Fruit fly (Drosophila melanogaster) whole organism, embryonic: ENCODE measurements around the gene wds.
A peak's percentile ranks its signal among the peaks of the same experiment; 100 is the strongest.

Experiments
- Abd-B ChIP-seq: fragments of 200-800 bp; sonication (Bioruptor generic); optimal IDR thresholded peaks from 2 replicates; lab custom pipeline; 2018; ENCODE audit warnings: missing biosample characterization, mild to moderate bottlenecking, missing genetic modification characterization, moderate library complexity
- Aef1 ChIP-seq: fragments of 200-800 bp; sonication (Bioruptor generic); IDR thresholded peaks from 3 replicates; pipeline ENCODE4 v1.3.6; 2022; ENCODE audit warnings: missing biosample characterization, missing genetic modification characterization
- BEAF-32 ChIP-seq: fragments of 200-800 bp; sonication (Bioruptor generic); optimal IDR thresholded peaks from 3 replicates; lab custom pipeline; 2017; ENCODE audit warnings: missing biosample characterization, missing genetic modification characterization, mild to moderate bottlenecking, moderate library complexity, missing genetic modification reagents
- CG10654 ChIP-seq: fragments of 200-800 bp; sonication (Bioruptor generic); optimal IDR thresholded peaks from 2 replicates; lab custom pipeline; 2016; ENCODE audit warnings: missing biosample characterization, missing genetic modification characterization
- CG11696 ChIP-seq: fragments of 200-800 bp; sonication (Bioruptor generic); IDR thresholded peaks from 2 replicates; pipeline ENCODE4 v1.3.6; 2022; ENCODE audit warnings: missing biosample characterization, missing genetic modification characterization
- CG12744 ChIP-seq: fragments of 200-800 bp; sonication (Bioruptor generic); optimal IDR thresholded peaks from 2 replicates; lab custom pipeline; 2016; ENCODE audit warnings: missing biosample characterization, missing genetic modification characterization
- CG12769 ChIP-seq: fragments of 200-800 bp; sonication (Bioruptor generic); optimal IDR thresholded peaks from 2 replicates; lab custom pipeline; 2019; ENCODE audit warnings: missing biosample characterization, mild to moderate bottlenecking, missing genetic modification characterization, moderate library complexity
- CG15269 ChIP-seq: fragments of 200-800 bp; sonication (Bioruptor generic); optimal IDR thresholded peaks from 2 replicates; lab custom pipeline; 2018; ENCODE audit warnings: missing biosample characterization, mild to moderate bottlenecking, missing genetic modification characterization, moderate library complexity
- CG15479 ChIP-seq: fragments of 200-800 bp; sonication (Bioruptor generic); optimal IDR thresholded peaks from 3 replicates; lab custom pipeline; 2019; ENCODE audit warnings: missing biosample characterization, mild to moderate bottlenecking, missing genetic modification characterization, moderate library complexity
- CG2712 ChIP-seq: fragments of 200-800 bp; optimal IDR thresholded peaks from 3 replicates; lab custom pipeline; 2019; ENCODE audit warnings: missing biosample characterization, mild to moderate bottlenecking, missing genetic modification characterization, moderate library complexity
- CG31441 ChIP-seq: fragments of 200-800 bp; sonication (Bioruptor generic); IDR thresholded peaks from 2 replicates; pipeline ENCODE4 v1.3.6; 2022; ENCODE audit warnings: missing biosample characterization, missing genetic modification characterization
- CG3163 ChIP-seq: fragments of 200-800 bp; sonication (Bioruptor generic); optimal IDR thresholded peaks from 3 replicates; lab custom pipeline; 2016; ENCODE audit warnings: missing biosample characterization, missing genetic modification characterization
- CG32772 ChIP-seq: fragments of 200-800 bp; sonication (Bioruptor generic); IDR thresholded peaks from 2 replicates; pipeline ENCODE4 v1.3.6; 2022; ENCODE audit warnings: missing biosample characterization, missing genetic modification characterization
- CG3281 ChIP-seq: fragments of 200-800 bp; sonication (Bioruptor generic); optimal IDR thresholded peaks from 3 replicates; lab custom pipeline; 2017; ENCODE audit warnings: missing biosample characterization, mild to moderate bottlenecking, missing genetic modification characterization
- CG7556 ChIP-seq: fragments of 200-800 bp; sonication (Bioruptor generic); optimal IDR thresholded peaks from 2 replicates; lab custom pipeline; 2017; ENCODE audit warnings: missing biosample characterization, mild to moderate bottlenecking, missing genetic modification characterization
- CG7839 ChIP-seq: fragments of 200-800 bp; sonication (Bioruptor generic); optimal IDR thresholded peaks from 3 replicates; lab custom pipeline; 2018; ENCODE audit warnings: missing biosample characterization, mild to moderate bottlenecking, missing genetic modification characterization, moderate library complexity
- CG8281 ChIP-seq: fragments of 200-800 bp; sonication (Bioruptor generic); optimal IDR thresholded peaks from 2 replicates; lab custom pipeline; 2018; ENCODE audit warnings: missing biosample characterization, mild to moderate bottlenecking, missing genetic modification characterization, moderate library complexity
- CG8290 ChIP-seq, 3 experiments: fragments of 200-800 bp; sonication (Bioruptor generic); optimal IDR thresholded peaks; 2 replicates each; lab custom pipeline; 2016 to 2019; ENCODE audit warnings: missing biosample characterization in 3 of 3, missing genetic modification characterization in 3 of 3, mild to moderate bottlenecking in 2 of 3, moderate library complexity in 1 of 3
- CG9215 ChIP-seq: fragments of 200-800 bp; sonication (Bioruptor generic); IDR thresholded peaks from 2 replicates; pipeline ENCODE4 v1.3.6; 2022; ENCODE audit warnings: missing biosample characterization, missing genetic modification characterization
- CG9609 ChIP-seq: fragments of 200-800 bp; sonication (Bioruptor generic); optimal IDR thresholded peaks from 3 replicates; lab custom pipeline; 2016; ENCODE audit warnings: missing biosample characterization, missing genetic modification characterization
- CkIIα-i1 ChIP-seq: fragments of 200-800 bp; sonication (Bioruptor generic); IDR thresholded peaks from 2 replicates; pipeline ENCODE4 v1.3.6; 2022; ENCODE audit warnings: missing biosample characterization, missing genetic modification characterization
- Dek ChIP-seq: fragments of 200-800 bp; sonication (Bioruptor generic); optimal IDR thresholded peaks from 3 replicates; lab custom pipeline; 2019; ENCODE audit warnings: missing biosample characterization, mild to moderate bottlenecking, missing genetic modification characterization, moderate library complexity
- E2f2 ChIP-seq: fragments of 200-800 bp; sonication (Bioruptor generic); IDR thresholded peaks from 2 replicates; pipeline ENCODE4 v1.3.6; 2022; ENCODE audit warnings: missing biosample characterization, missing genetic modification characterization
- Fer1 ChIP-seq: fragments of 200-800 bp; sonication (Bioruptor generic); optimal IDR thresholded peaks from 2 replicates; lab custom pipeline; 2017; ENCODE audit warnings: missing biosample characterization, mild to moderate bottlenecking, missing genetic modification characterization
- Fer2 ChIP-seq: fragments of 200-800 bp; sonication (Bioruptor generic); optimal IDR thresholded peaks from 2 replicates; lab custom pipeline; 2018; ENCODE audit warnings: missing biosample characterization, mild to moderate bottlenecking, missing genetic modification characterization, moderate library complexity
- HLH3B ChIP-seq: fragments of 200-800 bp; sonication (Bioruptor generic); IDR thresholded peaks from 2 replicates; pipeline ENCODE4 v1.3.6; 2022; ENCODE audit warnings: missing biosample characterization, missing genetic modification characterization
- Hand ChIP-seq: fragments of 200-800 bp; sonication (Bioruptor generic); optimal IDR thresholded peaks from 2 replicates; lab custom pipeline; 2017; ENCODE audit warnings: mild to moderate bottlenecking, missing biosample characterization, missing genetic modification reagents, missing genetic modification characterization
- Med ChIP-seq: fragments of 200-800 bp; sonication (Bioruptor generic); peaks from one replicate; lab custom pipeline; 2016; ENCODE audit warnings: missing biosample characterization, missing genetic modification characterization, mild to moderate bottlenecking, inconsistent platforms, moderate library complexity
- Nf-YA ChIP-seq: fragments of 200-800 bp; sonication (Bioruptor generic); IDR thresholded peaks from 2 replicates; pipeline ENCODE4 v1.3.6; 2022; ENCODE audit warnings: missing biosample characterization, missing genetic modification characterization
- Nf-YC ChIP-seq: fragments of 200-800 bp; optimal IDR thresholded peaks from 3 replicates; lab custom pipeline; 2019; ENCODE audit warnings: missing biosample characterization, mild to moderate bottlenecking, missing genetic modification characterization, moderate library complexity
- Opbp ChIP-seq: fragments of 200-800 bp; sonication (Bioruptor generic); IDR thresholded peaks from 3 replicates; pipeline ENCODE4 v1.3.6; 2022; ENCODE audit warnings: missing biosample characterization, missing genetic modification characterization; ENCODE audit not compliant: partially characterized antibody
- PHDP ChIP-seq: fragments of 200-800 bp; sonication (Bioruptor generic); optimal IDR thresholded peaks from 3 replicates; lab custom pipeline; 2018; ENCODE audit warnings: missing biosample characterization, mild to moderate bottlenecking, missing genetic modification characterization, moderate library complexity
- Rfx ChIP-seq: fragments of 200-800 bp; sonication (Bioruptor generic); IDR thresholded peaks from 2 replicates; pipeline ENCODE4 v1.3.6; 2022; ENCODE audit warnings: missing biosample characterization, missing genetic modification characterization
- Sin3A ChIP-seq: fragments of >200 bp; optimal IDR thresholded peaks from 2 replicates; lab custom pipeline; 2018
- Sry-β ChIP-seq: fragments of 200-800 bp; sonication (Bioruptor generic); optimal IDR thresholded peaks from 2 replicates; lab custom pipeline; 2018; ENCODE audit warnings: missing biosample characterization, mild to moderate bottlenecking, missing genetic modification characterization, moderate library complexity
- abd-A ChIP-seq: fragments of 200-800 bp; sonication (Bioruptor generic); optimal IDR thresholded peaks from 3 replicates; lab custom pipeline; 2019; ENCODE audit warnings: missing biosample characterization, mild to moderate bottlenecking, missing genetic modification characterization, moderate library complexity
- amos ChIP-seq: fragments of 200-800 bp; sonication (Bioruptor generic); IDR thresholded peaks from 2 replicates; pipeline ENCODE4 v1.3.6; 2022; ENCODE audit warnings: missing biosample characterization, missing genetic modification characterization; ENCODE audit not compliant: partially characterized antibody
- bab2 ChIP-seq: fragments of 200-800 bp; sonication (Bioruptor generic); optimal IDR thresholded peaks from 2 replicates; lab custom pipeline; 2016; ENCODE audit warnings: missing biosample characterization, missing genetic modification characterization
- bigmax ChIP-seq: fragments of 200-800 bp; sonication (Bioruptor generic); optimal IDR thresholded peaks from 2 replicates; lab custom pipeline; 2018; ENCODE audit warnings: missing biosample characterization, mild to moderate bottlenecking, missing genetic modification characterization
- cato ChIP-seq: fragments of 200-800 bp; sonication (Bioruptor generic); optimal IDR thresholded peaks from 2 replicates; lab custom pipeline; 2016; ENCODE audit warnings: missing biosample characterization, missing genetic modification characterization, borderline replicate concordance
- exex ChIP-seq: fragments of 200-800 bp; sonication (Bioruptor generic); optimal IDR thresholded peaks from 4 replicates; lab custom pipeline; 2018; ENCODE audit warnings: missing biosample characterization, mild to moderate bottlenecking, missing genetic modification characterization, moderate library complexity
- lab ChIP-seq: fragments of 200-800 bp; sonication (Bioruptor generic); optimal IDR thresholded peaks from 3 replicates; lab custom pipeline; 2017; ENCODE audit warnings: missing biosample characterization, missing genetic modification characterization, mild to moderate bottlenecking, moderate library complexity, missing genetic modification reagents
- maf-S ChIP-seq: fragments of 200-800 bp; sonication (Bioruptor generic); optimal IDR thresholded peaks from 2 replicates; lab custom pipeline; 2016; ENCODE audit warnings: missing biosample characterization, missing genetic modification characterization
- nmo ChIP-seq: fragments of 200-800 bp; sonication (Bioruptor generic); optimal IDR thresholded peaks from 2 replicates; lab custom pipeline; 2018; ENCODE audit warnings: missing biosample characterization, mild to moderate bottlenecking, missing genetic modification characterization, moderate library complexity
- pros ChIP-seq: fragments of 200-800 bp; sonication (Bioruptor generic); optimal IDR thresholded peaks from 3 replicates; lab custom pipeline; 2019; ENCODE audit warnings: missing biosample characterization, mild to moderate bottlenecking, missing genetic modification characterization, moderate library complexity
- sc ChIP-seq, 3 experiments: fragments of >200 bp in 2 of 3; fragments of 200-800 bp in 1 of 3; sonication (Bioruptor generic) in 1 of 3; optimal IDR thresholded peaks; 2 replicates in 2 of 3; 3 replicates in 1 of 3; lab custom pipeline; 2017; ENCODE audit warnings: mild to moderate bottlenecking in 1 of 3, missing biosample characterization in 1 of 3, missing genetic modification characterization in 1 of 3, missing genetic modification reagents in 1 of 3
- vfl ChIP-seq: fragments of 200-800 bp; sonication (Bioruptor generic); optimal IDR thresholded peaks from 2 replicates; lab custom pipeline; 2016; ENCODE audit warnings: missing biosample characterization, missing genetic modification characterization
- vnd ChIP-seq: fragments of 200-800 bp; sonication (Bioruptor generic); IDR thresholded peaks from 3 replicates; pipeline ENCODE4 v1.3.6; 2022; ENCODE audit warnings: missing biosample characterization, missing genetic modification characterization; ENCODE audit not compliant: partially characterized antibody
- wek ChIP-seq: fragments of 200-800 bp; sonication (Bioruptor generic); optimal IDR thresholded peaks from 3 replicates; lab custom pipeline; 2018; ENCODE audit warnings: missing biosample characterization, mild to moderate bottlenecking, missing genetic modification characterization, moderate library complexity

The wds gene

dm6 chrX:2545328-2545758 lies 40.4 kb upstream of the wds start, which contains the start of gene trol (continued):
- TF ChIP-seq maf-S, result no peak
- no peak for TF ChIP-seq Sin3A (lab: Kevin White, UChicago)
- no peak for TF ChIP-seq vnd (GFP tag; lab: Robert Waterston, UW)
- TF ChIP-seq Fer2 (tag; lab: Kevin White, UChicago), result no peak
- TF ChIP-seq wek (GFP tag; lab: Kevin White, UChicago), result no peak
- TF ChIP-seq CG9609 (GFP tag; lab: Kevin White, UChicago), result no peak
- no peak for TF ChIP-seq Dek
- TF ChIP-seq abd-A (tag; lab: Kevin White, UChicago), result peak; percentile 30
- peak; percentile 22 for TF ChIP-seq Nf-YC (tag; lab: Kevin White, UChicago)
- no peak for TF ChIP-seq CG11696 (GFP tag; lab: Robert Waterston, UW)
- TF ChIP-seq bab2, result no peak
- TF ChIP-seq CG8290 (GFP tag; optimal IDR thresholded peaks at IDR 0.05; lab: Kevin White, UChicago), result peak; percentile 6
- peak in 1 of 2 experiments; percentile 38 for TF ChIP-seq CG8290 (tag; optimal IDR thresholded peaks at IDR 0.05; lab: Kevin White, UChicago)
- TF ChIP-seq CG15479, result peak; percentile 45
- no peak for TF ChIP-seq CG32772 (GFP tag; lab: Robert Waterston, UW)
- TF ChIP-seq nmo (GFP tag; lab: Kevin White, UChicago), result no peak
- TF ChIP-seq CG12744 (GFP tag; lab: Kevin White, UChicago), result no peak
- no peak for TF ChIP-seq Aef1 (GFP tag; lab: Robert Waterston, UW)
- TF ChIP-seq PHDP (tag; lab: Kevin White, UChicago), result no peak
- TF ChIP-seq CkIIα-i1 (GFP tag; lab: Robert Waterston, UW), result no peak
- peak; percentile 82 for TF ChIP-seq CG12769 (tag; lab: Kevin White, UChicago)
- TF ChIP-seq lab, result peak; percentile 6
- TF ChIP-seq CG8281 (tag; lab: Kevin White, UChicago), result no peak
- TF ChIP-seq CG2712, result no peak
- TF ChIP-seq CG9215, result no peak
- no peak for TF ChIP-seq Nf-YA
- TF ChIP-seq E2f2 (GFP tag; lab: Robert Waterston, UW), result no peak
- no peak for TF ChIP-seq sc (optimal IDR thresholded peaks at IDR 0.05; lab: Kevin White, UChicago)
- no peak for TF ChIP-seq sc (GFP tag; optimal IDR thresholded peaks at IDR 0.05; lab: Kevin White, UChicago)
- TF ChIP-seq pros (GFP tag; lab: Kevin White, UChicago), result peak; percentile 21
- no peak for TF ChIP-seq CG31441
- TF ChIP-seq Hand, result no peak
- no peak for TF ChIP-seq bigmax
- TF ChIP-seq CG15269 (tag; lab: Kevin White, UChicago), result no peak
- no peak for TF ChIP-seq CG7839 (tag; lab: Kevin White, UChicago)
- no peak for TF ChIP-seq HLH3B (GFP tag; lab: Robert Waterston, UW)
- peak; percentile 36 for TF ChIP-seq Fer1 (GFP tag; lab: Kevin White, UChicago)
- TF ChIP-seq Opbp (GFP tag; lab: Robert Waterston, UW), result 0 out of 3 replicates have a peak, but pooled peaks have one; percentile 20
- no peak for TF ChIP-seq CG3163 (GFP tag; lab: Kevin White, UChicago)
- peak; percentile 10; the same call in 1 of the 2 replicates for TF ChIP-seq amos
- TF ChIP-seq Med, result peak; percentile 79
- TF ChIP-seq BEAF-32 (GFP tag; lab: Kevin White, UChicago), result no peak
- TF ChIP-seq exex (tag; lab: Kevin White, UChicago), result peak; percentile 1
- TF ChIP-seq CG7556 (GFP tag; lab: Kevin White, UChicago), result no peak
- no peak for TF ChIP-seq CG3281
- no peak for TF ChIP-seq vfl (GFP tag; lab: Kevin White, UChicago)
- peak; percentile 15; the same call in 1 of the 2 replicates for TF ChIP-seq Rfx (GFP tag; lab: Robert Waterston, UW)
- no peak for TF ChIP-seq Sry-β (GFP tag; lab: Kevin White, UChicago)
- TF ChIP-seq CG10654 (GFP tag; lab: Kevin White, UChicago), result no peak
- no peak for TF ChIP-seq Abd-B (GFP tag; lab: Kevin White, UChicago)
- TF ChIP-seq cato (GFP tag; lab: Kevin White, UChicago), result no peak
